Worm (Caenorhabditis elegans) whole organism, L3 larva: ENCODE measurements around the gene kvs-1.

ENCODE experiments used
- R02D3.7 ChIP-seq: fragments of 150-350 bp; optimal IDR thresholded peaks from 2 replicates; lab custom pipeline; 2014; ENCODE audit warnings: missing biosample characterization, missing genetic modification characterization
- ZK546.5 ChIP-seq: sonication (generic microtip); optimal IDR thresholded peaks from 2 replicates; lab custom pipeline; 2017; ENCODE audit warnings: missing biosample characterization, missing genetic modification characterization
- aly-2 ChIP-seq: fragments of 150-350 bp; optimal IDR thresholded peaks from 2 replicates; lab custom pipeline; 2014; ENCODE audit warnings: missing biosample characterization, missing genetic modification characterization
- ceh-16 ChIP-seq: sonication (generic microtip); optimal IDR thresholded peaks from 2 replicates; lab custom pipeline; 2017; ENCODE audit warnings: missing biosample characterization, missing genetic modification characterization
- ceh-28 ChIP-seq: fragments of 150-350 bp; optimal IDR thresholded peaks from 2 replicates; lab custom pipeline; 2014; ENCODE audit warnings: missing biosample characterization, missing genetic modification reagents, missing genetic modification characterization
- ceh-82 ChIP-seq: fragments of 150-350 bp; optimal IDR thresholded peaks from 2 replicates; lab custom pipeline; 2014; ENCODE audit warnings: missing biosample characterization, missing genetic modification characterization
- daf-12 ChIP-seq: fragments of 150-350 bp; optimal IDR thresholded peaks from 2 replicates; lab custom pipeline; 2014; ENCODE audit warnings: missing biosample characterization, missing genetic modification reagents, missing genetic modification characterization
- egl-27 ChIP-seq: sonication (generic microtip); optimal IDR thresholded peaks from 4 replicates; lab custom pipeline; 2017; ENCODE audit warnings: missing biosample characterization, missing genetic modification reagents, missing genetic modification characterization
- egl-5 ChIP-seq: fragments of 150-350 bp; optimal IDR thresholded peaks from 2 replicates; lab custom pipeline; 2017; ENCODE audit warnings: missing biosample characterization, missing genetic modification reagents, missing genetic modification characterization, inconsistent platforms
- elt-1 ChIP-seq: fragments of 150-350 bp; optimal IDR thresholded peaks from 2 replicates; lab custom pipeline; 2014; ENCODE audit warnings: missing biosample characterization, missing genetic modification characterization
- elt-2 ChIP-seq: sonication (generic microtip); optimal IDR thresholded peaks from 2 replicates; lab custom pipeline; 2016; ENCODE audit warnings: missing genetic modification reagents, mild to moderate bottlenecking, missing genetic modification characterization, missing compliant biosample characterization
- elt-3 ChIP-seq, 3 experiments: fragments of 150-350 bp in 1 of 3; sonication (generic microtip) in 2 of 3; optimal IDR thresholded peaks; 2 replicates in 2 of 3; 4 replicates in 1 of 3; lab custom pipeline; 2014 to 2017; ENCODE audit warnings: missing biosample characterization in 3 of 3, missing genetic modification characterization in 3 of 3
- eor-1 ChIP-seq, 2 experiments: fragments of 150-350 bp; optimal IDR thresholded peaks; 2 replicates each; lab custom pipeline; 2014 to 2018; ENCODE audit warnings: missing biosample characterization in 2 of 2, missing genetic modification characterization in 2 of 2
- fkh-10 ChIP-seq: sonication (generic microtip); optimal IDR thresholded peaks from 2 replicates; lab custom pipeline; 2017; ENCODE audit warnings: missing biosample characterization, missing genetic modification reagents, missing genetic modification characterization
- fkh-2 ChIP-seq: fragments of 150-350 bp; optimal IDR thresholded peaks from 2 replicates; lab custom pipeline; 2014; ENCODE audit warnings: missing biosample characterization, missing genetic modification reagents, missing genetic modification characterization
- fos-1 ChIP-seq: fragments of 150-350 bp; optimal IDR thresholded peaks from 2 replicates; lab custom pipeline; 2014; ENCODE audit warnings: missing biosample characterization, missing genetic modification characterization
- hmg-11 ChIP-seq: sonication (generic microtip); optimal IDR thresholded peaks from 2 replicates; lab custom pipeline; 2016; ENCODE audit warnings: missing genetic modification characterization, missing compliant biosample characterization
- jun-1 ChIP-seq: fragments of 150-350 bp; optimal IDR thresholded peaks from 2 replicates; lab custom pipeline; 2014; ENCODE audit warnings: missing biosample characterization, missing genetic modification reagents, missing genetic modification characterization
- lin-15B ChIP-seq: fragments of 150-350 bp; optimal IDR thresholded peaks from 2 replicates; lab custom pipeline; 2014; ENCODE audit warnings: missing biosample characterization, missing genetic modification characterization
- lin-39 ChIP-seq: fragments of 150-350 bp; optimal IDR thresholded peaks from 2 replicates; lab custom pipeline; 2018; ENCODE audit warnings: missing biosample characterization, missing genetic modification reagents, missing genetic modification characterization
- lsy-12 ChIP-seq: sonication (generic microtip); optimal IDR thresholded peaks from 2 replicates; lab custom pipeline; 2016; ENCODE audit warnings: mild to moderate bottlenecking, missing genetic modification characterization, missing compliant biosample characterization
- nfya-1 ChIP-seq: sonication (generic microtip); optimal IDR thresholded peaks from 2 replicates; lab custom pipeline; 2017; ENCODE audit warnings: missing genetic modification characterization, mild to moderate bottlenecking, missing compliant biosample characterization, antibody characterized with exemption, moderate library complexity; ENCODE audit not compliant: insufficient read depth
- nhr-11 ChIP-seq: fragments of 150-350 bp; optimal IDR thresholded peaks from 2 replicates; lab custom pipeline; 2014; ENCODE audit warnings: missing biosample characterization, missing genetic modification characterization
- nhr-12 ChIP-seq: fragments of 150-350 bp; optimal IDR thresholded peaks from 2 replicates; lab custom pipeline; 2014; ENCODE audit warnings: missing biosample characterization, missing genetic modification characterization
- nhr-23 ChIP-seq: fragments of 150-350 bp; optimal IDR thresholded peaks from 2 replicates; lab custom pipeline; 2014; ENCODE audit warnings: missing biosample characterization, missing genetic modification reagents, missing genetic modification characterization
- nhr-237 ChIP-seq: fragments of 150-350 bp; optimal IDR thresholded peaks from 2 replicates; lab custom pipeline; 2014; ENCODE audit warnings: missing biosample characterization, missing genetic modification characterization
- nhr-25 ChIP-seq: sonication (generic microtip); optimal IDR thresholded peaks from 2 replicates; lab custom pipeline; 2017; ENCODE audit warnings: missing biosample characterization, missing genetic modification characterization
- nhr-76 ChIP-seq: fragments of 150-350 bp; sonication (generic microtip); optimal IDR thresholded peaks from 5 replicates; lab custom pipeline; 2014; ENCODE audit warnings: missing biosample characterization, missing genetic modification characterization
- nhr-77 ChIP-seq: fragments of 150-350 bp; optimal IDR thresholded peaks from 2 replicates; lab custom pipeline; 2014; ENCODE audit warnings: missing biosample characterization, missing genetic modification characterization
- pha-4 ChIP-seq: fragments of 150-350 bp; optimal IDR thresholded peaks from 2 replicates; lab custom pipeline; 2014; ENCODE audit warnings: missing biosample characterization, missing genetic modification reagents, missing genetic modification characterization
- pqm-1 ChIP-seq: fragments of 150-350 bp; optimal IDR thresholded peaks from 2 replicates; lab custom pipeline; 2017; ENCODE audit warnings: missing biosample characterization, missing genetic modification characterization, inconsistent platforms
- sea-2 ChIP-seq: fragments of 150-350 bp; sonication (generic microtip); optimal IDR thresholded peaks from 4 replicates; lab custom pipeline; 2014; ENCODE audit warnings: missing biosample characterization, missing genetic modification reagents, missing genetic modification characterization
- skn-1 ChIP-seq: fragments of 150-350 bp; optimal IDR thresholded peaks from 2 replicates; lab custom pipeline; 2014; ENCODE audit warnings: missing biosample characterization, missing genetic modification characterization
- snpc-4 ChIP-seq: fragments of 150-350 bp; optimal IDR thresholded peaks from 2 replicates; lab custom pipeline; 2014; ENCODE audit warnings: missing biosample characterization, missing genetic modification characterization
- tbx-2 ChIP-seq: sonication (generic microtip); optimal IDR thresholded peaks from 2 replicates; lab custom pipeline; 2016; ENCODE audit warnings: mild to moderate bottlenecking, missing genetic modification characterization, missing compliant biosample characterization
- unc-62 ChIP-seq: fragments of 150-350 bp; sonication (generic microtip); optimal IDR thresholded peaks from 4 replicates; lab custom pipeline; 2014; ENCODE audit warnings: missing biosample characterization, missing genetic modification reagents, missing genetic modification characterization
- ztf-11 ChIP-seq: fragments of 150-350 bp; optimal IDR thresholded peaks from 2 replicates; lab custom pipeline; 2014; ENCODE audit warnings: missing biosample characterization, missing genetic modification characterization
- ztf-4 ChIP-seq: fragments of 150-350 bp; optimal IDR thresholded peaks from 2 replicates; lab custom pipeline; 2014; ENCODE audit warnings: missing biosample characterization, missing genetic modification characterization

Gene kvs-1

DNA sequence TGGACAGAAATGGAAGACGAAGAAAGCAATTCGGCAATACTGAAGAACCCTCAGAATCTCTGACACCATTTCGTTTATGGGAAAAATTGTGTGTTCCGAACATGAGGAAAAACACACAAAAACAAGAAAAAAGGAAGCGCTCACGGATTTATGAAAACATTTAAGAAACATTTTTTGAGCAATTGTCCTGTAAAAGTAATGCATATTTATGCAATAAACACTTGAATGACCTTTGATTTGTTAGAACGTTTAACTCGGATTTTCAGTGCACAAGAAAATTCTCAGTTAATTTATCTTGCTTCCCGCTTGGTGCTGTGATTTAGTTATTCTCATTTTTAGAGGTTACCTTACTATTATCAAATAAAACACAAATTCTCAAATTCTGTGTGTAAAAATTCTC, 3.1 kb downstream of the kvs-1 start:
- TF ChIP-seq nhr-23 (tag; lab: Kevin White, UChicago) (no peak), fkh-2 (tag; lab: Kevin White, UChicago) (no peak), egl-5 (tag; lab: Kevin White, UChicago) (no peak), nhr-25 (tag; lab: Kevin White, UChicago) (no peak), aly-2 (no peak), fos-1 (tag; lab: Kevin White, UChicago) (no peak)

DNA sequence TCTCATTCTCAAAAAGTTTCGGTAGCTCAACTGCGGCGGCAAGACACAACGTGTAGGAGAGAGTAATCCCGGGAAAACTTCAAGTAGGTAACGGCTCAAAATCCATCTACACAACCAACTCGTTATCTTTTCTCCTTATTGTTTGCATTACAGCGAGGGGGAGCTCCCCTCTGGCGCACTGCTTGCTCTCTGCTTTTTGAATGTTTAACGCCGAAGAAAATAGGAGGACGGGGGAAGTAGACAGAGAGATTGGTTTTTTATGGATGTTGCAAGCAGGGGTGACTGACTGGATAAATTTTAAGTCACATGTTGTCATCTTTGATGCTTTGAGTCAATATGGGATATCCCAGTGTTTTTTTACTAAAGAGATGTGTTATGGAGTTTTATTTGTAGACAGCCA, 17.4 kb downstream of the kvs-1 start:
- TF ChIP-seq lsy-12 (tag; lab: Kevin White, UChicago) (no peak), pha-4 (tag; lab: Kevin White, UChicago) (peak; percentile 61)

DNA sequence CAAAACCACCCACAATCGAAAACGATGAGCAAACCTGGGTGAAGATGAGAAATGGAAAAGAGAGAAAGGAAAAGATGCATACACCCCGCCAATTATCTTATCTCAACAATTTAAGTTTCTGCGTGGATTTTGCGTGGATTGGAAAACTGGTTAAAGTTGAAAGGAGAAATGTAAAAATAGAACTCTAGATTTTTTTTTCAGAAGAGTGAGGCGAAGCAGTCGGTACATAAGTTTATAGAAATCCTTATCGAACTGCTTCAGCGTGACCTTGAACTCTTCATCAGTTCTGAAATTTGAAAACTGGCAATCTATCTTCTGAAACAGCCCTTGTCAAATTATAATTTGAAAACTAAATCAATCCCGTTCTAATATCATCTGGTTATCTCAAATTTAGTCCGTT, 17.8 kb downstream of the kvs-1 start, which contains the start of gene clik-2:
Gene clik-2, minus strand, starts transcription at position 101 of the 400 bp plus-strand sequence.
- TF ChIP-seq nhr-237 (tag; lab: Kevin White, UChicago) (no peak), pqm-1 (tag; lab: Kevin White, UChicago) (no peak)

DNA sequence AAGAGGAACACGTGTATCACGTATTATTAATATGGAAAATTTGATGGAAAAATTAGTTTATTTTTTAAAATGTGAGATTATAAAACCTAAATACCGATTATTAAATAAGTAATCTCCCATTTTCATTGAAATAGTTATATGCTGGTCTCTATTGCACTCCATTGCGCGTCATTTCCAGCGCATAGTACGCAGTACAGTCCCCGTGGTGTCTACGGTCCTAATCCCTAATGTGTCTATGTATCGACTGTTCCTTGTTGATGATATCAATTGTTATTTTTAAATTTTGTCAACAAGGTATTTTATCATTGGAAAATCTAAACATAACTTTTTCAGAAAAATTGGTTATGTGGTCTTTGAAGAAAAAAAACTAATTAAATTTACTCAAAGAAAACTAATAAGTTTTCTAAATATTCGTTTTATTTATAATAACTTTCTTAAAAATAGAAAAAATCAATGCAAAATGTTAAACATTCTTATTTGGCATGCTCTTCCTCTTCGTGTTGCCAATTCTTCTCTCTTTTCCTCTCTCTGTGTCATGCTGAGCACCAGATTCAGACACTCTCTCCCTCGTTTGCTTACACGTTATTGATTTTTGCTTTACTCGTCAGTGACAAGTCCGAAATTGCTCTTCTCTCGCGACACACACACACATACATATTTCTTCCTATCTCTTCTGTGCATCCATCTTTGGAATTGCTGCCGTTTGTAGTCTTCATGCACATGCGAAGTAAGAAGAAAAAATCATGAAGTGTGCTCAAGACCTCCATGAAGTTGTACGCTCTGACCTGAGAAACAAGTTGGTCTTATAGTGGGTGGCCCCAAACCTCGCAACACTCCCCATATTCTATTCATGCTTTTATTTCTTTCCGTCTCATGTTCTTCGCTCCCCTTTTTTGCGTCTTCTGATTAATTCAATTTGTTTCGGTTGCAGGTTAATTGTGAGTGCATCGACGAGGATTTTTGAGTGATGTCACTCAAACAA, 24.7 kb downstream of the kvs-1 start, which contains the start of gene unc-18:
Gene unc-18, plus strand, starts transcription at position 932 of the 982 bp plus-strand sequence.
- TF ChIP-seq hmg-11 (peak; percentile 44), nfya-1 (tag; lab: Kevin White, UChicago) (peak; percentile 65), fkh-10 (no peak), nhr-25 (tag; lab: Kevin White, UChicago) (no peak), ZK546.5 (tag; lab: Kevin White, UChicago) (no peak), nhr-76 (tag; lab: Kevin White, UChicago) (no peak), lin-15B (tag; lab: Kevin White, UChicago) (no peak), unc-62 (GFP tag; lab: Kevin White, UChicago) (peak; percentile 65), R02D3.7 (tag; lab: Kevin White, UChicago) (no peak), nhr-23 (tag; lab: Kevin White, UChicago) (no peak), elt-1 (tag; lab: Kevin White, UChicago) (peak; percentile 25), fos-1 (tag; lab: Kevin White, UChicago) (no peak), pha-4 (tag; lab: Kevin White, UChicago) (peak; percentile 55), ztf-11 (no peak), ceh-16 (tag; lab: Kevin White, UChicago) (no peak), fkh-2 (tag; lab: Kevin White, UChicago) (no peak), daf-12 (tag; lab: Kevin White, UChicago) (no peak), nhr-237 (tag; lab: Kevin White, UChicago) (no peak), lin-39 (tag; lab: Kevin White, UChicago) (peak; percentile 69), ztf-4 (tag; lab: Kevin White, UChicago) (no peak), skn-1 (tag; lab: Kevin White, UChicago) (no peak), elt-2 (tag; lab: Kevin White, UChicago) (no peak), nhr-11 (tag; lab: Kevin White, UChicago) (no peak), ceh-28 (tag; lab: Kevin White, UChicago) (peak; percentile 75), pqm-1 (tag; lab: Kevin White, UChicago) (no peak), nhr-12 (tag; lab: Kevin White, UChicago) (no peak), eor-1 (tag; optimal IDR thresholded peaks at IDR 0.05; lab: Kevin White, UChicago) (no peak), aly-2 (no peak), tbx-2 (tag; lab: Kevin White, UChicago) (no peak), lsy-12 (tag; lab: Kevin White, UChicago) (no peak), ceh-82 (tag; lab: Kevin White, UChicago) (no peak), nhr-77 (tag; lab: Kevin White, UChicago) (no peak), jun-1 (no peak), snpc-4 (tag; lab: Kevin White, UChicago) (no peak), sea-2 (GFP tag; lab: Kevin White, UChicago) (peak; percentile 46), egl-27 (no peak), elt-3 (tag; optimal IDR thresholded peaks at IDR 0.05; lab: Kevin White, UChicago) (no peak)
- TF ChIP-seq, all 47 proteins: peak for 8
